Fruit fly (Drosophila melanogaster) whole organism, adult: ENCODE measurements around the gene spdo.
A peak's percentile ranks its signal among the peaks of the same experiment; 100 is the strongest.

ENCODE experiments used
- CG11617 ChIP-seq: fragments of 200-800 bp; sonication (Bioruptor generic); optimal IDR thresholded peaks from 2 replicates; lab custom pipeline; 2017; ENCODE audit warnings: mild to moderate bottlenecking, missing biosample characterization, missing genetic modification reagents, missing genetic modification characterization
- CG12768 ChIP-seq: fragments of 200-800 bp; sonication (Bioruptor generic); optimal IDR thresholded peaks from 2 replicates; lab custom pipeline; 2017; ENCODE audit warnings: missing biosample characterization, missing genetic modification characterization, mild to moderate bottlenecking, moderate library complexity, missing genetic modification reagents
- CG14711 ChIP-seq: fragments of 200-800 bp; sonication (Bioruptor generic); optimal IDR thresholded peaks from 2 replicates; lab custom pipeline; 2018; ENCODE audit warnings: missing biosample characterization, mild to moderate bottlenecking, missing genetic modification characterization, moderate library complexity
- CG1620 ChIP-seq: fragments of 200-800 bp; sonication (Bioruptor generic); optimal IDR thresholded peaks from 2 replicates; lab custom pipeline; 2016; ENCODE audit warnings: missing biosample characterization, missing genetic modification characterization
- CG33017 ChIP-seq: fragments of 200-800 bp; sonication (Bioruptor generic); optimal IDR thresholded peaks from 2 replicates; lab custom pipeline; 2018; ENCODE audit warnings: missing biosample characterization, mild to moderate bottlenecking, missing genetic modification characterization, moderate library complexity
- CG5204 ChIP-seq: fragments of 200-800 bp; sonication (Bioruptor generic); optimal IDR thresholded peaks from 2 replicates; lab custom pipeline; 2016; ENCODE audit warnings: missing biosample characterization, missing genetic modification characterization
- CG7045 ChIP-seq: fragments of 200-800 bp; sonication (Bioruptor generic); optimal IDR thresholded peaks from 2 replicates; lab custom pipeline; 2017; ENCODE audit warnings: missing biosample characterization, mild to moderate bottlenecking, missing genetic modification characterization
- CG7101 ChIP-seq: fragments of 200-800 bp; sonication (Bioruptor generic); optimal IDR thresholded peaks from 2 replicates; lab custom pipeline; 2018; ENCODE audit warnings: missing biosample characterization, mild to moderate bottlenecking, missing genetic modification characterization, moderate library complexity
- Clk ChIP-seq: fragments of 200-800 bp; sonication (Bioruptor generic); optimal IDR thresholded peaks from 2 replicates; lab custom pipeline; 2017; ENCODE audit warnings: missing biosample characterization, missing genetic modification characterization
- Crg-1 ChIP-seq: fragments of 200-800 bp; sonication (Bioruptor generic); optimal IDR thresholded peaks from 2 replicates; lab custom pipeline; 2016; ENCODE audit warnings: missing biosample characterization, missing genetic modification characterization
- Hr96 ChIP-seq: fragments of 200-800 bp; sonication (Bioruptor generic); optimal IDR thresholded peaks from 2 replicates; lab custom pipeline; 2016; ENCODE audit warnings: missing biosample characterization, missing genetic modification characterization
- Mnt ChIP-seq: fragments of 200-800 bp; sonication (Bioruptor generic); optimal IDR thresholded peaks from 2 replicates; lab custom pipeline; 2016; ENCODE audit warnings: missing biosample characterization, mild to moderate bottlenecking, missing genetic modification characterization
- bab1 ChIP-seq: fragments of 200-800 bp; sonication (Bioruptor generic); optimal IDR thresholded peaks from 3 replicates; lab custom pipeline; 2019; ENCODE audit warnings: missing biosample characterization, mild to moderate bottlenecking, missing genetic modification characterization, moderate library complexity
- cic ChIP-seq: fragments of 200-800 bp; sonication (Bioruptor generic); optimal IDR thresholded peaks from 2 replicates; lab custom pipeline; 2017; ENCODE audit warnings: missing biosample characterization, mild to moderate bottlenecking, missing genetic modification characterization, moderate library complexity
- cnc ChIP-seq, 2 experiments: fragments of >200 bp; optimal IDR thresholded peaks; 2 replicates each; lab custom pipeline; 2017
- kay ChIP-seq: fragments of 200-800 bp; sonication (Bioruptor generic); peaks from one replicate; lab custom pipeline; 2016; ENCODE audit warnings: missing biosample characterization, missing genetic modification characterization, borderline replicate concordance
- ovo ChIP-seq: fragments of 200-800 bp; sonication (Bioruptor generic); optimal IDR thresholded peaks from 2 replicates; lab custom pipeline; 2016; ENCODE audit warnings: missing biosample characterization, missing genetic modification characterization
- pad ChIP-seq: fragments of 200-800 bp; sonication (Bioruptor generic); optimal IDR thresholded peaks from 3 replicates; lab custom pipeline; 2017; ENCODE audit warnings: missing biosample characterization, missing genetic modification characterization, mild to moderate bottlenecking, moderate library complexity, missing genetic modification reagents
- tj ChIP-seq: fragments of 200-800 bp; sonication (Bioruptor generic); optimal IDR thresholded peaks from 3 replicates; lab custom pipeline; 2017; ENCODE audit warnings: missing biosample characterization, mild to moderate bottlenecking, missing genetic modification characterization, moderate library complexity
- toe ChIP-seq: fragments of 200-800 bp; sonication (Bioruptor generic); optimal IDR thresholded peaks from 2 replicates; lab custom pipeline; 2016; ENCODE audit warnings: missing biosample characterization, missing genetic modification characterization

Gene spdo

DNA sequence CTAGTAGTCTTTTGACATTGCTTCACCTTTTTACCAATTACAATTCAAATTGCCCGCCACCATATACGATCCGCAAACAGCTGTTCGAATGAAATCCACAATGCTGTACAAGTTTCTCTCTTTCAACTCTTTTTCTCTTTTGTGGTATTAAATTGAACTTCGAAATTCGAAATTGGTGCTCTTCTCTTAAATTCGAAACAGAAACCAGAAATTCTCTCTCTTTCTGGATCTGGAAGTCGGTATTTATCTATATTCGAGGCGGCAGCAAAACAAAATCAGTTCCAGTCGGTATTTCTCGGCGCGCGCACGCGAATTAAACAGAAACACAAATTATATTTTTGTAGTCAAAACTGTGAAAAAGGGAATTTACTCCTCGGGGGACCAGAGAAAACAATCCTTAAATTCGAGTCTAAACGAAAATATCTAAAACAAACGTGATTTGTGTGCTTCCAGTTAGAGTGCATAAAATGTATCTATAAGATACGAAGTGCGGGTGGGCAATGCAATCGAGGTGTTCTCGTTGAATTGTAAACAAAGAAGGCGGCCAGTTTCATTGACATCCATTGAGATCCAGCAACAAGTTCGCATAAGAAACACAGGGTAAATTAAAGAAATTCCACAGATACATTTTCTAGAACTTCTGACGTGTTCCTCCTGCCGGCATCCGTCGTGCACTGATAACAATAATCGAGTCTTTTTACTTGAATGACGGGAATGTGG is 10.5 kb upstream of the spdo start, which contains the start of gene PH4alphaEFB:
Gene PH4alphaEFB (plus strand): TSS at position 276 of the 720 bp plus-strand sequence.
- no peak for TF ChIP-seq pad (GFP tag; lab: Kevin White, UChicago)
- TF ChIP-seq cnc (optimal IDR thresholded peaks at IDR 0.05; lab: Kevin White, UChicago), result no peak
- no peak for TF ChIP-seq Hr96 (GFP tag; lab: Kevin White, UChicago)
- no peak for TF ChIP-seq CG7045 (GFP tag; lab: Kevin White, UChicago)
- peak; percentile 11 for TF ChIP-seq Mnt
- TF ChIP-seq cic (GFP tag; lab: Kevin White, UChicago), result no peak
- TF ChIP-seq Crg-1 (GFP tag; lab: Kevin White, UChicago), result no peak
- no peak for TF ChIP-seq CG14711 (tag; lab: Kevin White, UChicago)
- TF ChIP-seq Clk, result no peak
- no peak for TF ChIP-seq ovo (GFP tag; lab: Kevin White, UChicago)
- peak; percentile 18 for TF ChIP-seq bab1
- TF ChIP-seq CG11617 (GFP tag; lab: Kevin White, UChicago), result peak; percentile 7
- peak; percentile 74 for TF ChIP-seq kay (GFP tag; lab: Kevin White, UChicago)
- TF ChIP-seq tj (GFP tag; lab: Kevin White, UChicago), result peak; percentile 30
- TF ChIP-seq CG7101 (tag; lab: Kevin White, UChicago), result no peak
- no peak for TF ChIP-seq CG33017
- no peak for TF ChIP-seq CG1620 (GFP tag; lab: Kevin White, UChicago)
- no peak for TF ChIP-seq CG12768
- no peak for TF ChIP-seq toe (GFP tag; lab: Kevin White, UChicago)
- TF ChIP-seq CG5204 (GFP tag; lab: Kevin White, UChicago), result no peak

- peak; percentile 14 for TF ChIP-seq Mnt
- peak; percentile 76 for TF ChIP-seq cic (GFP tag; lab: Kevin White, UChicago)
- no peak for TF ChIP-seq tj (GFP tag; lab: Kevin White, UChicago)
- TF ChIP-seq CG12768, result peak; percentile 54
These were observed 10.0 kb upstream of the spdo start for dm6 chr3R:30466515-30466914.

- TF ChIP-seq CG11617 (GFP tag; lab: Kevin White, UChicago) (no peak), pad (GFP tag; lab: Kevin White, UChicago) (no peak), cic (GFP tag; lab: Kevin White, UChicago) (no peak), cnc (optimal IDR thresholded peaks at IDR 0.05; lab: Kevin White, UChicago) (no peak), CG1620 (GFP tag; lab: Kevin White, UChicago) (no peak), CG7101 (tag; lab: Kevin White, UChicago) (no peak), CG5204 (GFP tag; lab: Kevin White, UChicago) (no peak), CG12768 (no peak), ovo (GFP tag; lab: Kevin White, UChicago) (no peak), Clk (no peak), bab1 (no peak), Crg-1 (GFP tag; lab: Kevin White, UChicago) (no peak), CG14711 (tag; lab: Kevin White, UChicago) (no peak), CG7045 (GFP tag; lab: Kevin White, UChicago) (no peak), CG33017 (no peak), kay (GFP tag; lab: Kevin White, UChicago) (no peak), toe (GFP tag; lab: Kevin White, UChicago) (no peak), Hr96 (GFP tag; lab: Kevin White, UChicago) (no peak), tj (GFP tag; lab: Kevin White, UChicago) (no peak)
These were observed 9.4 kb upstream of the spdo start for dm6 chr3R:30467062-30467461.

DNA sequence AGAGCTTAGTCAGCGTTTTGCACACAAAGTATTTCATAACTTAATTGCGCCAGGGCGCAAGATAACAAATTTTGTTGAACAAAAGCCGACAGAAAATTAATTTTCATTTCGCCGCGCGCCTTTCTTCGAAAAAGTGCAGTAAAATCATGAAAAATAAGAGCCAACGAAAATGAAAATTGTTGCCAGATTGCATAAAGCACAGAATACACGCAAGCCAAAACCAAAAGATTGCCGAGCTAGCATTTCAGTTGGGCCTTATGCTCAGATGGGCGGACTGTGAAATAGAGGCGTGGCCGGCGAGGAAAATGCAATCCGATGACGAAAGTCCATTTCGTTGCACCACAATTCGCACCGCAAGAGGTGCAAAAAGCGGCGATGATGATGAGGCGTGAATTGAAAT is 5.8 kb upstream of the spdo start:
- TF ChIP-seq tj (GFP tag; lab: Kevin White, UChicago), result peak; percentile 99
- no peak for TF ChIP-seq CG12768

- TF ChIP-seq bab1 (no peak), CG7101 (tag; lab: Kevin White, UChicago) (no peak), Mnt (no peak), cnc (optimal IDR thresholded peaks at IDR 0.05; lab: Kevin White, UChicago) (no peak), CG14711 (tag; lab: Kevin White, UChicago) (no peak), pad (GFP tag; lab: Kevin White, UChicago) (no peak), CG11617 (GFP tag; lab: Kevin White, UChicago) (no peak), kay (GFP tag; lab: Kevin White, UChicago) (no peak), CG7045 (GFP tag; lab: Kevin White, UChicago) (no peak), CG5204 (GFP tag; lab: Kevin White, UChicago) (no peak), Crg-1 (GFP tag; lab: Kevin White, UChicago) (no peak), toe (GFP tag; lab: Kevin White, UChicago) (no peak), cic (GFP tag; lab: Kevin White, UChicago) (no peak)
These were observed 4.2 kb upstream of the spdo start for dm6 chr3R:30472331-30472730.

DNA sequence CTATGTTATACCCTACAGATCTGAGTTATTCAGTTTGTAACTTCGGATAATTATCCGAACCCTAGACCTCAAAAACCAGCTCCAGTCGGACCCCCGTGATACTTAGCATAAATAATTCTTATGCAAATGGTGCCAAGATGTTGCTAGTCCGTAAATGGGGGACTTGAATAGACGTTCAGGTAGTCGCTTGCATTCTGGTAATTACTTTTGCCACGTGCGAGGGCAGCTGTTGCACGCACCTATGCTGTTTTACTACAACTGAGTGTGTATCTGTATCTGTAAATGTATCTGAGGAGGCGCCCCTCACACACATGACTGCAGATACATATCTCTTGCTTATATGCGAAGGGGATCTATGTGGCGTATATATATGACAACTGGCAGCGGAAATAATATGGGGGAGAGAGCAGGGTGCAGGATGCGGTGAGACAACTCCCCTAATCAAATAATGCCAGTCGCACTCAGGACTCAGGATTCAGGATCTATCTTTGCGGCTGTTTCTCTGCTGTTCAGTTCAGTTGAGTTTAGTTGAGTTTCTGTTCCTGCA is 1.7 kb upstream of the spdo start:
- TF ChIP-seq Clk (no peak), Hr96 (GFP tag; lab: Kevin White, UChicago) (no peak), CG7101 (tag; lab: Kevin White, UChicago) (no peak), cnc (optimal IDR thresholded peaks at IDR 0.05; lab: Kevin White, UChicago) (no peak)
